Fruit fly (Drosophila melanogaster): Measurements from ENCODE around the gene CG3437.

Gene CG3437

DNA sequence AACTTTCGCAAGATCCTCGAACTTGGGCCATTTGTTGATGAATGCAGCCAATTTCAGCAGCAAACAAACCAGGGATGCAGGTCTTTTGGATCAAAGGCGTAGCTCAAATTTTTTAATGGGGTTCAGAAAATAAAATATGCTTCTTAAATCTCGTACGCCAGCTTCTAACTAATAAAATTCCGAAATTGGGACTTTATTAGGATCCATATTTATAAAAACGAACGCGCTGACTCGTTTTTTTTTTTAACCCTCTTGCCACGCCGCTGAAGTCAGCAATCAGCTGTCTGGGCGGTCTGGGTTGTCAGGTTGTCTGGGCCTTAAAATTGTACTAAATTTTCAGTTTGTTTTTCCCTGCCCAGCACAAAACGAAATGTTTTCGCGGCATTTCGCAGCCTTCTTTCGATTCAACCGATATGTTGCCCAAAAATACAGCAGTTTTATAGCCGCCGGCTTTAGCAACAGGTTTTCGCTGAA, at the start of gene CG3437:
Gene CG3437 (minus strand): TSS at position 51 of the 474 bp plus-strand sequence.
- TF ChIP-seq Mnt (GFP tag; optimal IDR thresholded peaks at IDR 0.05) (peak; percentile 97), CG14711 (tag; optimal IDR thresholded peaks at IDR 0.05) (peak; percentile 99), Crg-1 (GFP tag; optimal IDR thresholded peaks at IDR 0.05) (peak; percentile 99), Clk (GFP tag; optimal IDR thresholded peaks at IDR 0.05) (peak; percentile 99), CG12768 (GFP tag; optimal IDR thresholded peaks at IDR 0.05) (peak; percentile 100), CG11617 (GFP tag; optimal IDR thresholded peaks at IDR 0.05) (peak; percentile 99), CG7101 (tag; optimal IDR thresholded peaks at IDR 0.05) (peak; percentile 99), bab1 (GFP tag; optimal IDR thresholded peaks at IDR 0.05) (peak; percentile 99), Hr96 (GFP tag; optimal IDR thresholded peaks at IDR 0.05) (peak; percentile 99), pad (GFP tag; optimal IDR thresholded peaks at IDR 0.05) (peak; percentile 95), CG33017 (tag; optimal IDR thresholded peaks at IDR 0.05) (peak; percentile 98), CG7045 (GFP tag; optimal IDR thresholded peaks at IDR 0.05) (peak; percentile 99), ovo (GFP tag; optimal IDR thresholded peaks at IDR 0.05) (peak; percentile 97), cnc (optimal IDR thresholded peaks at IDR 0.05) (no peak), cic (GFP tag; optimal IDR thresholded peaks at IDR 0.05) (peak; percentile 92), tj (GFP tag; optimal IDR thresholded peaks at IDR 0.05) (peak; percentile 93), toe (GFP tag; optimal IDR thresholded peaks at IDR 0.05) (peak; percentile 99), kay (GFP tag; ENCODE audit: borderline replicate concordance) (no peak), CG1620 (GFP tag; optimal IDR thresholded peaks at IDR 0.05) (peak; percentile 99), CG5204 (GFP tag; optimal IDR thresholded peaks at IDR 0.05) (peak; percentile 99)

dm6 chr3L:9506421-9506820, 49.0 kb upstream of the CG3437 start:
- TF ChIP-seq Clk (GFP tag; optimal IDR thresholded peaks at IDR 0.05) (no peak), kay (GFP tag; ENCODE audit: borderline replicate concordance) (peak; percentile 41)

dm6 chr3L:9505713-9506062, 48.2 kb upstream of the CG3437 start:
- TF ChIP-seq tj (GFP tag; optimal IDR thresholded peaks at IDR 0.05) (peak; percentile 34), cnc (optimal IDR thresholded peaks at IDR 0.05) (no peak)

dm6 chr3L:9505007-9505712, 47.7 kb upstream of the CG3437 start, which contains the start of gene path:
Gene path (minus strand): TSS chr3L:9505328.
- peak; percentile 53 for TF ChIP-seq CG1620 (GFP tag; optimal IDR thresholded peaks at IDR 0.05)
- no peak for TF ChIP-seq toe (GFP tag; optimal IDR thresholded peaks at IDR 0.05)
- TF ChIP-seq kay (GFP tag; ENCODE audit: borderline replicate concordance): peak; percentile 39
- TF ChIP-seq CG14711 (tag; optimal IDR thresholded peaks at IDR 0.05): peak; percentile 48
- TF ChIP-seq CG7045 (GFP tag; optimal IDR thresholded peaks at IDR 0.05): peak; percentile 25
- no peak for TF ChIP-seq Crg-1 (GFP tag; optimal IDR thresholded peaks at IDR 0.05)
- no peak for TF ChIP-seq CG5204 (GFP tag; optimal IDR thresholded peaks at IDR 0.05)
- peak; percentile 70 for TF ChIP-seq tj (GFP tag; optimal IDR thresholded peaks at IDR 0.05)
- TF ChIP-seq CG7101 (tag; optimal IDR thresholded peaks at IDR 0.05): peak; percentile 42
- peak; percentile 19 for TF ChIP-seq CG33017 (tag; optimal IDR thresholded peaks at IDR 0.05)
- no peak for TF ChIP-seq cnc (optimal IDR thresholded peaks at IDR 0.05)
- peak; percentile 86 for TF ChIP-seq Mnt (GFP tag; optimal IDR thresholded peaks at IDR 0.05)
- peak; percentile 11 for TF ChIP-seq cic (GFP tag; optimal IDR thresholded peaks at IDR 0.05)
- peak; percentile 28 for TF ChIP-seq bab1 (GFP tag; optimal IDR thresholded peaks at IDR 0.05)
- peak; percentile 42 for TF ChIP-seq CG11617 (GFP tag; optimal IDR thresholded peaks at IDR 0.05)
- TF ChIP-seq Hr96 (GFP tag; optimal IDR thresholded peaks at IDR 0.05): peak; percentile 7
- TF ChIP-seq pad (GFP tag; optimal IDR thresholded peaks at IDR 0.05): no peak
- peak; percentile 49 for TF ChIP-seq CG12768 (GFP tag; optimal IDR thresholded peaks at IDR 0.05)
- no peak for TF ChIP-seq ovo (GFP tag; optimal IDR thresholded peaks at IDR 0.05)
- TF ChIP-seq Clk (GFP tag; optimal IDR thresholded peaks at IDR 0.05): no peak

- TF ChIP-seq ovo (GFP tag; optimal IDR thresholded peaks at IDR 0.05): peak; percentile 81
- no peak for TF ChIP-seq CG1620 (GFP tag; optimal IDR thresholded peaks at IDR 0.05)
Measured at dm6 chr3L:9504530-9504929, 47.1 kb upstream of the CG3437 start.

DNA sequence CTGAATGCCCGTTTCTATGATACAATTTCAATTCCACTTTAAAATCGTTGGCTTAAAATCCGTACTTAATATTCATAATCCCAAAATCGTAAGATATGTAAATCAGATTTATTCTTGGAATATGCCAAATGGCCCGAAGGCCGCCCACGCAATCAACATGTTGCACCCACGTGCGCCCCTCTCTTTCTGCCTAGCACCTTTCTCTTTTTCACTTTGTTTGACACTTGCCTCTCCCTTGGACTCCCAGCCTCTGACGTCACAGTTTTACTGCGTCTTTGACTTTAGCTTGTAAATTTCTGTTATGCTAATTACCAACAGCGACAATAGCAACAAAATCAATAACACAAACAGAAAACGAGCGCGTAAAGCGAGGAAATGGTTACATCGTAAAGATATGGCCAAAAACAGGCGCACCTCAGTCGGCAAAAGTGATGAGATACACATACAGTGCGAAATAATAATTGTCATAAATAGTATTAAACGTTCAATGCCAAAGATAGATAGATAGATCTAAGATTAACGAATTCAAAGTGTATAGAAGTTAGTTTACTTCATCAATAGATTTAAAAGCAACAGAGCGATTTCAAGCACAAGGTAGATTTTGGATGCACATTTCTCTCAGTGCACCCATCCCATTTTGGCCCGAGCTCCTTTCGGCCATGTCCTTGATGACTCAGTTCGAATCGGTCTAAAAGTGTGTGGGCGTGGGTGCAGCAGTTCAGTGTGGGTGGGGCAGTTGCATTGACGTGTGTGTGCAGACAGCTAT, 46.3 kb upstream of the CG3437 start:
- TF ChIP-seq CG33017 (tag; optimal IDR thresholded peaks at IDR 0.05): peak; percentile 32
- no peak for TF ChIP-seq pad (GFP tag; optimal IDR thresholded peaks at IDR 0.05)
- TF ChIP-seq CG7101 (tag; optimal IDR thresholded peaks at IDR 0.05): peak; percentile 9
- TF ChIP-seq Crg-1 (GFP tag; optimal IDR thresholded peaks at IDR 0.05): no peak
- TF ChIP-seq CG12768 (GFP tag; optimal IDR thresholded peaks at IDR 0.05): no peak
- peak; percentile 59 for TF ChIP-seq kay (GFP tag; ENCODE audit: borderline replicate concordance)
- TF ChIP-seq Mnt (GFP tag; optimal IDR thresholded peaks at IDR 0.05): peak; percentile 13
- TF ChIP-seq ovo (GFP tag; optimal IDR thresholded peaks at IDR 0.05): no peak
- TF ChIP-seq CG7045 (GFP tag; optimal IDR thresholded peaks at IDR 0.05): peak; percentile 35
- no peak for TF ChIP-seq tj (GFP tag; optimal IDR thresholded peaks at IDR 0.05)

Data from whole organism, adult.